Fruit fly (Drosophila melanogaster) Kc167 (cell line): ENCODE data around the gene alphaTub85E.

Experiments
- Myc ChIP-seq: fragments of >200 bp; optimal IDR thresholded peaks from 2 replicates; lab custom pipeline; 2017; ENCODE audit warnings: missing external identifiers
- ttk ChIP-seq: sonication (Bioruptor generic); optimal IDR thresholded peaks from 2 replicates; lab custom pipeline; 2017; ENCODE audit warnings: missing external identifiers

DNA sequence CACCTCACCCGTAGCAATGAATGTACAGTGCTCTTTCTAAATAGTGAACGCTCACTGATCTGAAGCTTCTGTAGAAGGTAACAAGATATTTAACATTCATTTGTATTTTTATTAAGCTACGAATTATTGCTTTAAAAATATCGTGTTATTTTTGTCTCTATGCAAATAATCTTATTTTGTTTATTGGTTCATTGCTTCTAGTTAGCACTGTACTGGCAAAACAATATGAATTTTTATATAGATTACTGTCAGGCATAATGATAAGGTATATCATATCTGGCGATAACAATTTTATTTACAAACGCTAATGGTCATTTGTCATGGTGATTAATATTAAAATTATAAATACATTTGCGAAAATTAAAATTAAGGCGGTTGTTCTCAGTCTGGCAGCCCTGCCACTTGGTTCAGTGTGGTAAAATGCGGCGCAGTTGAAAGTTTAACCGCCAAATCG lies 38.5 kb upstream of the alphaTub85E start, which contains the start of gene CG9471:
- TF ChIP-seq Myc (no peak), ttk (lab: Kevin White, UChicago) (no peak)
